Worm (Caenorhabditis elegans) whole organism, early embryonic: ENCODE measurements around the gene Y37E11B.5.

Experiments used
- B0310.2 ChIP-seq: sonication (generic microtip); optimal IDR thresholded peaks from 2 replicates; lab custom pipeline; 2016; ENCODE audit warnings: mild to moderate bottlenecking, missing genetic modification characterization, missing compliant biosample characterization
- F13C5.2 ChIP-seq: sonication (generic microtip); optimal IDR thresholded peaks from 2 replicates; lab custom pipeline; 2017; ENCODE audit warnings: mild to moderate bottlenecking, missing genetic modification characterization, inconsistent platforms, missing compliant biosample characterization
- aly-1 ChIP-seq: sonication (generic microtip); optimal IDR thresholded peaks from 2 replicates; lab custom pipeline; 2016; ENCODE audit warnings: missing genetic modification characterization, missing compliant biosample characterization
- ama-1 ChIP-seq: fragments of 150-350 bp; optimal IDR thresholded peaks from 2 replicates; lab custom pipeline; 2014
- ceh-13 ChIP-seq: fragments of 200-800 bp; sonication (Bioruptor generic); optimal IDR thresholded peaks from 2 replicates; lab custom pipeline; 2018; ENCODE audit warnings: mild to moderate bottlenecking, missing genetic modification characterization, missing compliant biosample characterization
- ets-7 ChIP-seq: sonication (generic microtip); optimal IDR thresholded peaks from 2 replicates; lab custom pipeline; 2016; ENCODE audit warnings: missing genotype, missing genetic modification characterization, missing compliant biosample characterization
- flt-1 ChIP-seq: fragments of 200-800 bp; sonication (Bioruptor generic); IDR thresholded peaks from 2 replicates; pipeline ENCODE4 v1.3.6; 2022; ENCODE audit warnings: missing genetic modification characterization, missing compliant biosample characterization
- hmbx-1 ChIP-seq: sonication (generic microtip); optimal IDR thresholded peaks from 2 replicates; lab custom pipeline; 2016; ENCODE audit warnings: mild to moderate bottlenecking, missing genetic modification characterization, missing compliant biosample characterization
- hnd-1 ChIP-seq: sonication (generic microtip); optimal IDR thresholded peaks from 2 replicates; lab custom pipeline; 2016; ENCODE audit warnings: missing genetic modification characterization, missing compliant biosample characterization
- scrt-1 ChIP-seq: fragments of 200-800 bp; sonication (Bioruptor generic); IDR thresholded peaks from 2 replicates; pipeline ENCODE4 v1.3.6; 2022; ENCODE audit warnings: missing genetic modification characterization, missing compliant biosample characterization
- sea-1 ChIP-seq: fragments of 200-800 bp; sonication (Bioruptor generic); conservative IDR thresholded peaks from 2 replicates; pipeline ENCODE4 v1.3.6; 2022; ENCODE audit warnings: missing genetic modification characterization, missing compliant biosample characterization
- tbx-37 ChIP-seq: fragments of 200-800 bp; sonication (Bioruptor generic); conservative IDR thresholded peaks from 2 replicates; pipeline ENCODE4 v1.3.6; 2022; ENCODE audit warnings: missing genetic modification reagents, missing genetic modification characterization, missing compliant biosample characterization
- tra-4 ChIP-seq: sonication (generic microtip); optimal IDR thresholded peaks from 2 replicates; lab custom pipeline; 2017; ENCODE audit warnings: missing genetic modification characterization, missing compliant biosample characterization

DNA sequence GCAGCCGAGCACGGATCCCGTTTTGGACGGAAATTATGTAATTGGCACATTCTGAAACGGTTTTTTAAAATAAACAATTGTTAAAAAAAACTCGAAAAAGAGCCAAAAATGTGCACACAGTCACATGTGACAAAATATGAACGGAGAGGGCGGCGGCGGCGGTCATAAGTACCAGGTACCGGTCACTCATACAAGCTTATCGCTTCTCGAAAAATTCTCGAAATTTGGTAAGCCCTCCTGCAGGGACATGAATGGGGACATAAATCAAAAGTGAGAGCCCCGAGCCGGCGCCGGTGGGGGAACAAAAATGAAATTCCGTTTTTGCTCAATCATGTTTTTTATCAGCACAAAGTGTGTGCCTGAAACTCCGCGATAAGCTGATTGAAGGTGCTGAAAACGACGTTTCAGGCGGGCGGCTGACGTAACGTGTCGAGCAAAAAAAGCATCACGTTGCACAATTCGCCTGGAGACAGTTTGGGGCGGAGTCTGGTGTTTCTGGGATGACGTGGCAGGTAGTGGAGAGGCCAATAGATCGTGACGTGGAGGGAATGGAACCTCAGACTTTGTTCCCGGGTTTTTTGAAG is 14.8 kb upstream of the Y37E11B.5 start, which contains the start of gene ltah-1.2:
- TF ChIP-seq hmbx-1, result no peak
- no peak for TF ChIP-seq ets-7
- no peak for TF ChIP-seq tra-4 (tag; lab: Kevin White, UChicago)
- no peak for TF ChIP-seq ama-1 (lab: Kevin White, UChicago)
- TF ChIP-seq aly-1 (tag; lab: Kevin White, UChicago), result no peak
- no peak for TF ChIP-seq B0310.2 (tag; lab: Kevin White, UChicago)
- no peak for TF ChIP-seq flt-1
- TF ChIP-seq tbx-37, result no peak
- TF ChIP-seq sea-1 (GFP tag; lab: Robert Waterston, UW), result no peak
- TF ChIP-seq hnd-1 (tag; lab: Kevin White, UChicago), result no peak
- TF ChIP-seq ceh-13 (GFP tag; lab: Kevin White, UChicago), result no peak
- TF ChIP-seq F13C5.2 (tag; lab: Kevin White, UChicago), result no peak
- TF ChIP-seq scrt-1 (GFP tag; lab: Robert Waterston, UW), result no peak
